Worm (Caenorhabditis elegans) whole organism, L4/young adult: ENCODE measurements around the gene D1046.18.

ENCODE experiments used
- dao-5 ChIP-seq: sonication (generic microtip); optimal IDR thresholded peaks from 2 replicates; lab custom pipeline; 2016; ENCODE audit warnings: missing genotype, missing genetic modification characterization, moderate library complexity, missing compliant biosample characterization
- him-1 ChIP-seq: sonication (generic microtip); optimal IDR thresholded peaks from 2 replicates; lab custom pipeline; 2016; ENCODE audit warnings: missing genotype, missing genetic modification reagents, missing genetic modification characterization, missing compliant biosample characterization

DNA sequence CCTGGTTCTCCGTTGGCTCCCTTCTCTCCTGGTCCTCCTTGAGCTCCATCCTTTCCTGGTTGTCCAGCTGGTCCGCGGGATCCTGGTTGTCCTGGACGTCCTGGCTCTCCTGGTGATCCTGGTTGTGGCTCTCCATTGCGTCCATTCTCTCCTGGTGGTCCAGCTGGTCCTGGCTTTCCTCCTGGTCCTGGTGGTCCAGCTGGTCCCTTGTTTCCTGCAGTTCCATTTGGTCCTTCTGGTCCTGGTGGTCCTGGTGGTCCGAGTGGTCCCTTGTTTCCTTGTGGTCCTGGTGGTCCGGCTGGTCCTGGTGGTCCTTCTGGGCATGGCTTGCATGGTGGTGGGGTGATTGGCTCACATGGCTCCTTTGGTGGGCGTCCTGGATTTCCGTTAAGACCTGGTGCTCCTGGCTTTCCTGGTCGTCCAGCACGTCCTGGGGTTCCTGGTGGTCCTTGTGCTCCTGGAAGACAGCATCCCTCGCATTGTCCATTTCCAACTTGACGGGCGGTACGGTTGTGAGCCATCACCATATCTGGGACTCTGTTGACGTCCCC lies 49.1 kb downstream of the D1046.18 start:
- TF ChIP-seq him-1 (tag; lab: Kevin White, UChicago) (no peak), dao-5 (tag; lab: Kevin White, UChicago) (no peak)
